Worm (Caenorhabditis elegans) whole organism, L3 larva: Measurements from ENCODE around the gene spig-8.

ENCODE experiments used
- ZK546.5 ChIP-seq: sonication (generic microtip); optimal IDR thresholded peaks from 2 replicates; lab custom pipeline; 2017; ENCODE audit warnings: missing biosample characterization, missing genetic modification characterization
- aly-2 ChIP-seq: fragments of 150-350 bp; optimal IDR thresholded peaks from 2 replicates; lab custom pipeline; 2014; ENCODE audit warnings: missing biosample characterization, missing genetic modification characterization
- ama-1 ChIP-seq: fragments of 150-350 bp; optimal IDR thresholded peaks from 2 replicates; lab custom pipeline; 2018
- ceh-16 ChIP-seq: sonication (generic microtip); optimal IDR thresholded peaks from 2 replicates; lab custom pipeline; 2017; ENCODE audit warnings: missing biosample characterization, missing genetic modification characterization
- ceh-82 ChIP-seq: fragments of 150-350 bp; optimal IDR thresholded peaks from 2 replicates; lab custom pipeline; 2014; ENCODE audit warnings: missing biosample characterization, missing genetic modification characterization
- ceh-9 ChIP-seq: sonication (generic microtip); optimal IDR thresholded peaks from 2 replicates; lab custom pipeline; 2018; ENCODE audit warnings: missing biosample characterization, missing genetic modification characterization
- daf-12 ChIP-seq: fragments of 150-350 bp; optimal IDR thresholded peaks from 2 replicates; lab custom pipeline; 2014; ENCODE audit warnings: missing biosample characterization, missing genetic modification reagents, missing genetic modification characterization
- egl-27 ChIP-seq: sonication (generic microtip); optimal IDR thresholded peaks from 4 replicates; lab custom pipeline; 2017; ENCODE audit warnings: missing biosample characterization, missing genetic modification reagents, missing genetic modification characterization
- elt-1 ChIP-seq: fragments of 150-350 bp; optimal IDR thresholded peaks from 2 replicates; lab custom pipeline; 2014; ENCODE audit warnings: missing biosample characterization, missing genetic modification characterization
- elt-2 ChIP-seq: sonication (generic microtip); optimal IDR thresholded peaks from 2 replicates; lab custom pipeline; 2016; ENCODE audit warnings: missing genetic modification reagents, mild to moderate bottlenecking, missing genetic modification characterization, missing compliant biosample characterization
- fkh-10 ChIP-seq: sonication (generic microtip); optimal IDR thresholded peaks from 2 replicates; lab custom pipeline; 2017; ENCODE audit warnings: missing biosample characterization, missing genetic modification reagents, missing genetic modification characterization
- fos-1 ChIP-seq: fragments of 150-350 bp; optimal IDR thresholded peaks from 2 replicates; lab custom pipeline; 2014; ENCODE audit warnings: missing biosample characterization, missing genetic modification characterization
- jun-1 ChIP-seq: fragments of 150-350 bp; optimal IDR thresholded peaks from 2 replicates; lab custom pipeline; 2014; ENCODE audit warnings: missing biosample characterization, missing genetic modification reagents, missing genetic modification characterization
- lin-15B ChIP-seq: fragments of 150-350 bp; optimal IDR thresholded peaks from 2 replicates; lab custom pipeline; 2014; ENCODE audit warnings: missing biosample characterization, missing genetic modification characterization
- lin-39 ChIP-seq: fragments of 150-350 bp; optimal IDR thresholded peaks from 2 replicates; lab custom pipeline; 2018; ENCODE audit warnings: missing biosample characterization, missing genetic modification reagents, missing genetic modification characterization
- mml-1 ChIP-seq: fragments of 150-350 bp; sonication (generic microtip); optimal IDR thresholded peaks from 3 replicates; lab custom pipeline; 2014; ENCODE audit warnings: missing biosample characterization, missing genetic modification characterization
- nfya-1 ChIP-seq: sonication (generic microtip); optimal IDR thresholded peaks from 2 replicates; lab custom pipeline; 2017; ENCODE audit warnings: missing genetic modification characterization, mild to moderate bottlenecking, missing compliant biosample characterization, antibody characterized with exemption, moderate library complexity; ENCODE audit not compliant: insufficient read depth
- nhr-12 ChIP-seq: fragments of 150-350 bp; optimal IDR thresholded peaks from 2 replicates; lab custom pipeline; 2014; ENCODE audit warnings: missing biosample characterization, missing genetic modification characterization
- nhr-23 ChIP-seq: fragments of 150-350 bp; optimal IDR thresholded peaks from 2 replicates; lab custom pipeline; 2014; ENCODE audit warnings: missing biosample characterization, missing genetic modification reagents, missing genetic modification characterization
- nhr-237 ChIP-seq: fragments of 150-350 bp; optimal IDR thresholded peaks from 2 replicates; lab custom pipeline; 2014; ENCODE audit warnings: missing biosample characterization, missing genetic modification characterization
- nhr-25 ChIP-seq: sonication (generic microtip); optimal IDR thresholded peaks from 2 replicates; lab custom pipeline; 2017; ENCODE audit warnings: missing biosample characterization, missing genetic modification characterization
- nhr-28 ChIP-seq: fragments of 150-350 bp; optimal IDR thresholded peaks from 2 replicates; lab custom pipeline; 2014; ENCODE audit warnings: missing biosample characterization, missing genetic modification characterization
- nhr-43 ChIP-seq: sonication (generic microtip); optimal IDR thresholded peaks from 2 replicates; lab custom pipeline; 2016; ENCODE audit warnings: mild to moderate bottlenecking, missing genetic modification characterization, missing compliant biosample characterization; ENCODE audit not compliant: poor library complexity, severe bottlenecking
- nhr-67 ChIP-seq: fragments of 150-350 bp; optimal IDR thresholded peaks from 2 replicates; lab custom pipeline; 2014; ENCODE audit warnings: missing biosample characterization, missing genetic modification characterization
- nhr-76 ChIP-seq: fragments of 150-350 bp; sonication (generic microtip); optimal IDR thresholded peaks from 5 replicates; lab custom pipeline; 2014; ENCODE audit warnings: missing biosample characterization, missing genetic modification characterization
- nhr-77 ChIP-seq: fragments of 150-350 bp; optimal IDR thresholded peaks from 2 replicates; lab custom pipeline; 2014; ENCODE audit warnings: missing biosample characterization, missing genetic modification characterization
- pha-4 ChIP-seq: fragments of 150-350 bp; optimal IDR thresholded peaks from 2 replicates; lab custom pipeline; 2014; ENCODE audit warnings: missing biosample characterization, missing genetic modification reagents, missing genetic modification characterization
- pqm-1 ChIP-seq: fragments of 150-350 bp; optimal IDR thresholded peaks from 2 replicates; lab custom pipeline; 2017; ENCODE audit warnings: missing biosample characterization, missing genetic modification characterization, inconsistent platforms
- sea-2 ChIP-seq: fragments of 150-350 bp; sonication (generic microtip); optimal IDR thresholded peaks from 4 replicates; lab custom pipeline; 2014; ENCODE audit warnings: missing biosample characterization, missing genetic modification reagents, missing genetic modification characterization
- skn-1 ChIP-seq: fragments of 150-350 bp; optimal IDR thresholded peaks from 2 replicates; lab custom pipeline; 2014; ENCODE audit warnings: missing biosample characterization, missing genetic modification characterization
- snpc-4 ChIP-seq: fragments of 150-350 bp; optimal IDR thresholded peaks from 2 replicates; lab custom pipeline; 2014; ENCODE audit warnings: missing biosample characterization, missing genetic modification characterization
- tbx-2 ChIP-seq: sonication (generic microtip); optimal IDR thresholded peaks from 2 replicates; lab custom pipeline; 2016; ENCODE audit warnings: mild to moderate bottlenecking, missing genetic modification characterization, missing compliant biosample characterization
- unc-39 ChIP-seq: sonication (generic microtip); optimal IDR thresholded peaks from 4 replicates; lab custom pipeline; 2017; ENCODE audit warnings: missing biosample characterization, missing genetic modification characterization
- unc-62 ChIP-seq: fragments of 150-350 bp; sonication (generic microtip); optimal IDR thresholded peaks from 4 replicates; lab custom pipeline; 2014; ENCODE audit warnings: missing biosample characterization, missing genetic modification reagents, missing genetic modification characterization
- zag-1 ChIP-seq: fragments of 150-350 bp; optimal IDR thresholded peaks from 2 replicates; lab custom pipeline; 2014; ENCODE audit warnings: missing biosample characterization, missing genetic modification characterization
- ztf-11 ChIP-seq: fragments of 150-350 bp; optimal IDR thresholded peaks from 2 replicates; lab custom pipeline; 2014; ENCODE audit warnings: missing biosample characterization, missing genetic modification characterization
- ztf-4 ChIP-seq: fragments of 150-350 bp; optimal IDR thresholded peaks from 2 replicates; lab custom pipeline; 2014; ENCODE audit warnings: missing biosample characterization, missing genetic modification characterization

Gene spig-8

ce11 chrV:7017059-7017458 lies 37.6 kb upstream of the spig-8 start, which contains the start of gene srsx-32:
Gene srsx-32 (plus strand): TSS chrV:7017359.
- no peak for TF ChIP-seq ceh-9 (tag; lab: Kevin White, UChicago)
- TF ChIP-seq nhr-25: no peak
- no peak for TF ChIP-seq ceh-16 (tag; lab: Kevin White, UChicago)
- TF ChIP-seq egl-27 (tag; lab: Kevin White, UChicago): no peak
- no peak for TF ChIP-seq tbx-2
- TF ChIP-seq elt-2 (tag; lab: Kevin White, UChicago): no peak
- no peak for TF ChIP-seq lin-15B (tag; lab: Kevin White, UChicago)
- no peak for TF ChIP-seq nhr-237
- no peak for TF ChIP-seq unc-62
- TF ChIP-seq nfya-1 (tag; lab: Kevin White, UChicago): no peak
- TF ChIP-seq nhr-77: no peak
- no peak for TF ChIP-seq ztf-11 (tag; lab: Kevin White, UChicago)
- TF ChIP-seq pha-4: no peak
- no peak for TF ChIP-seq nhr-76 (tag; lab: Kevin White, UChicago)
- no peak for TF ChIP-seq nhr-28 (tag; lab: Kevin White, UChicago)
- TF ChIP-seq, all 47 proteins: peak for 0

ce11 chrV:7021772-7022171 lies 32.9 kb upstream of the spig-8 start, which contains the start of gene F20A1.4:
Gene F20A1.4 (minus strand): TSS chrV:7021872.
- no peak for TF ChIP-seq nhr-67 (tag; lab: Kevin White, UChicago)
- TF ChIP-seq nfya-1 (tag; lab: Kevin White, UChicago): no peak
- TF ChIP-seq ceh-16 (tag; lab: Kevin White, UChicago): no peak
- no peak for TF ChIP-seq snpc-4 (tag; lab: Kevin White, UChicago)
- TF ChIP-seq ZK546.5 (tag; lab: Kevin White, UChicago): no peak
- no peak for TF ChIP-seq nhr-23 (tag; lab: Kevin White, UChicago)
- no peak for TF ChIP-seq ceh-82 (tag; lab: Kevin White, UChicago)
- TF ChIP-seq nhr-237: no peak
- no peak for TF ChIP-seq egl-27 (tag; lab: Kevin White, UChicago)
- TF ChIP-seq lin-15B (tag; lab: Kevin White, UChicago): no peak
- no peak for TF ChIP-seq zag-1 (tag; lab: Kevin White, UChicago)
- TF ChIP-seq ztf-11 (tag; lab: Kevin White, UChicago): no peak
- no peak for TF ChIP-seq unc-39 (tag; lab: Kevin White, UChicago)
- no peak for TF ChIP-seq skn-1 (tag; lab: Kevin White, UChicago)
- no peak for TF ChIP-seq fos-1 (tag; lab: Kevin White, UChicago)
- TF ChIP-seq nhr-76 (tag; lab: Kevin White, UChicago): no peak

ce11 chrV:7022981-7023380 lies 31.7 kb upstream of the spig-8 start:
- TF ChIP-seq daf-12: no peak
- TF ChIP-seq aly-2 (tag; lab: Kevin White, UChicago): no peak
- TF ChIP-seq mml-1 (tag; lab: Kevin White, UChicago): no peak
- TF ChIP-seq pqm-1 (tag; lab: Kevin White, UChicago): no peak
- no peak for TF ChIP-seq lin-39 (tag; lab: Kevin White, UChicago)
- TF ChIP-seq fkh-10 (GFP tag; lab: Kevin White, UChicago): no peak
- no peak for TF ChIP-seq nhr-77
- TF ChIP-seq unc-39 (tag; lab: Kevin White, UChicago): no peak
- no peak for TF ChIP-seq nhr-12

- TF ChIP-seq nhr-23 (tag; lab: Kevin White, UChicago): no peak
- TF ChIP-seq unc-39 (tag; lab: Kevin White, UChicago): no peak
- TF ChIP-seq ztf-4: no peak
- no peak for TF ChIP-seq lin-39 (tag; lab: Kevin White, UChicago)
- TF ChIP-seq ama-1: no peak
- no peak for TF ChIP-seq pqm-1 (tag; lab: Kevin White, UChicago)
- TF ChIP-seq nhr-25: no peak
- no peak for TF ChIP-seq ceh-82 (tag; lab: Kevin White, UChicago)
- no peak for TF ChIP-seq nhr-43
- TF ChIP-seq unc-62: no peak
- no peak for TF ChIP-seq ztf-11 (tag; lab: Kevin White, UChicago)
- no peak for TF ChIP-seq nhr-237
- TF ChIP-seq sea-2 (GFP tag; lab: Kevin White, UChicago): no peak
- TF ChIP-seq jun-1 (tag; lab: Kevin White, UChicago): no peak
- no peak for TF ChIP-seq fos-1 (tag; lab: Kevin White, UChicago)
- TF ChIP-seq elt-1 (tag; lab: Kevin White, UChicago): no peak
- TF ChIP-seq, all 47 proteins: peak for 0
Observed at ce11 chrV:7027055-7027454, 27.6 kb upstream of the spig-8 start, which contains the start of gene F20A1.6. Gene F20A1.6 (minus strand): TSS chrV:7027155.
